Worm (Caenorhabditis elegans) whole organism, late embryonic: ENCODE data around the gene nhr-185.

Source experiments
- Y22D7AL.16 ChIP-seq: sonication (generic microtip); optimal IDR thresholded peaks from 2 replicates; lab custom pipeline; 2016; ENCODE audit warnings: missing genetic modification characterization, missing compliant biosample characterization
- ama-1 ChIP-seq: fragments of 150-350 bp; optimal IDR thresholded peaks from 2 replicates; lab custom pipeline; 2014
- dve-1 ChIP-seq: sonication (generic microtip); optimal IDR thresholded peaks from 2 replicates; lab custom pipeline; 2017; ENCODE audit warnings: antibody characterized with exemption, mild to moderate bottlenecking, missing genetic modification characterization, missing compliant biosample characterization
- odd-2 ChIP-seq: sonication (generic microtip); optimal IDR thresholded peaks from 2 replicates; lab custom pipeline; 2017; ENCODE audit warnings: antibody characterized with exemption, mild to moderate bottlenecking, missing genetic modification characterization, missing compliant biosample characterization

ce11 chrV:3870359-3870758 is 23.2 kb upstream of the nhr-185 start:
- TF ChIP-seq dve-1 (tag; lab: Kevin White, UChicago) (no peak), Y22D7AL.16 (tag; lab: Kevin White, UChicago) (no peak), ama-1 (lab: Kevin White, UChicago) (no peak), odd-2 (tag; lab: Kevin White, UChicago) (no peak)
